Worm (Caenorhabditis elegans) whole organism, late embryonic: ENCODE results near the gene drh-1.

Source experiments
- dmd-4 ChIP-seq: sonication (generic microtip); optimal IDR thresholded peaks from 2 replicates; lab custom pipeline; 2016; ENCODE audit warnings: borderline replicate concordance, missing genetic modification characterization, missing compliant biosample characterization
- dve-1 ChIP-seq: sonication (generic microtip); optimal IDR thresholded peaks from 2 replicates; lab custom pipeline; 2017; ENCODE audit warnings: antibody characterized with exemption, mild to moderate bottlenecking, missing genetic modification characterization, missing compliant biosample characterization
- ets-4 ChIP-seq: sonication (generic microtip); optimal IDR thresholded peaks from 2 replicates; lab custom pipeline; 2016; ENCODE audit warnings: missing genetic modification characterization, missing compliant biosample characterization
- fkh-10 ChIP-seq: fragments of 150-350 bp; optimal IDR thresholded peaks from 2 replicates; lab custom pipeline; 2014; ENCODE audit warnings: missing biosample characterization, missing genetic modification reagents, missing genetic modification characterization
- hlh-6 ChIP-seq: sonication (generic microtip); optimal IDR thresholded peaks from 2 replicates; lab custom pipeline; 2016; ENCODE audit warnings: missing genotype, missing genetic modification characterization, missing compliant biosample characterization
- lim-6 ChIP-seq: sonication (generic microtip); optimal IDR thresholded peaks from 2 replicates; lab custom pipeline; 2016; ENCODE audit warnings: missing genetic modification characterization, missing compliant biosample characterization
- nfya-1 ChIP-seq: sonication (generic microtip); optimal IDR thresholded peaks from 2 replicates; lab custom pipeline; 2017; ENCODE audit warnings: missing genetic modification characterization, mild to moderate bottlenecking, missing compliant biosample characterization, antibody characterized with exemption, moderate library complexity
- nhr-11 ChIP-seq: fragments of 150-350 bp; optimal IDR thresholded peaks from 2 replicates; lab custom pipeline; 2014; ENCODE audit warnings: missing biosample characterization, missing genetic modification characterization

DNA sequence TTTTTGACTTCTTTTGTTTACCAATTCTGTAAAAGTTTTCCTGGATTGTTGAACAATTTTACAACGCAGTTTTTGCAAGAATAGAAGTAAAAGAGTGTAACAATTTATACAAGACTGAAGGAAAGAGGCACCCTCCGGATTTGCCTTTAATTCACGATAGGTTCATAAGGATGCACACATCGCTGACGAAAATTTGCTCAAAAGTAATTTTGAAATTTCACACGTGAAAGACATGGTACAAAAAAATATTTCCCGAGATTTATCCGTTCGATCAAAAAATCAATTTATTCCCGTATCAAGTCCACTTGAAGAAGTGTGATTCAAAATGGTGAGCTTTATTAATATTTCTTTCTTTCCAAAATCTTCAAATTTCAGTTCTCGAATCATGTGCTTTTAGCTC is 35.2 kb downstream of the drh-1 start, which contains the start of gene C43G2.3:
- TF ChIP-seq fkh-10 (GFP tag; lab: Kevin White, UChicago): no peak
- TF ChIP-seq nfya-1: no peak
- no peak for TF ChIP-seq ets-4 (tag; lab: Kevin White, UChicago)
- no peak for TF ChIP-seq dmd-4 (tag; lab: Kevin White, UChicago)
- no peak for TF ChIP-seq hlh-6 (tag; lab: Kevin White, UChicago)
- TF ChIP-seq lim-6 (tag; lab: Kevin White, UChicago): no peak
- TF ChIP-seq nhr-11 (tag; lab: Kevin White, UChicago): no peak
- TF ChIP-seq dve-1 (tag; lab: Kevin White, UChicago): no peak
